Fruit fly (Drosophila melanogaster): Measurements from ENCODE around the gene CG15445.

dm6 chrX:21071693-21072357, 45.1 kb upstream of the CG15445 start:
- TF ChIP-seq psq (optimal IDR thresholded peaks at IDR 0.05): no peak
- TF ChIP-seq insv (optimal IDR thresholded peaks at IDR 0.05): no peak
- no peak for TF ChIP-seq Sin3A (optimal IDR thresholded peaks at IDR 0.05)

Measured in Kc167 (cell line).